Worm (Caenorhabditis elegans) whole organism, late embryonic: ENCODE results near the gene sqt-2.

Experiments
- C08G9.2 ChIP-seq: sonication (generic microtip); optimal IDR thresholded peaks from 2 replicates; lab custom pipeline; 2016; ENCODE audit warnings: mild to moderate bottlenecking, missing genetic modification characterization, moderate library complexity, missing compliant biosample characterization
- K02D7.2 ChIP-seq: sonication (generic microtip); optimal IDR thresholded peaks from 2 replicates; lab custom pipeline; 2017; ENCODE audit warnings: mild to moderate bottlenecking, missing genetic modification characterization, missing compliant biosample characterization
- Y22D7AL.16 ChIP-seq: sonication (generic microtip); optimal IDR thresholded peaks from 2 replicates; lab custom pipeline; 2016; ENCODE audit warnings: missing genetic modification characterization, missing compliant biosample characterization
- ceh-14 ChIP-seq: sonication (generic microtip); optimal IDR thresholded peaks from 2 replicates; lab custom pipeline; 2016; ENCODE audit warnings: missing genotype, missing genetic modification characterization, missing compliant biosample characterization
- ceh-19 ChIP-seq: fragments of 200-800 bp; sonication (Bioruptor generic); optimal IDR thresholded peaks from 2 replicates; lab custom pipeline; 2018; ENCODE audit warnings: mild to moderate bottlenecking, missing genetic modification characterization, missing compliant biosample characterization
- ceh-2 ChIP-seq: sonication (generic microtip); optimal IDR thresholded peaks from 2 replicates; lab custom pipeline; 2016; ENCODE audit warnings: missing genotype, missing genetic modification characterization, missing compliant biosample characterization
- ceh-22 ChIP-seq: sonication (generic microtip); optimal IDR thresholded peaks from 2 replicates; lab custom pipeline; 2017; ENCODE audit warnings: missing biosample characterization, missing genetic modification characterization
- ceh-30 ChIP-seq: fragments of 150-350 bp; optimal IDR thresholded peaks from 2 replicates; lab custom pipeline; 2014; ENCODE audit warnings: missing biosample characterization, missing genetic modification characterization
- ceh-45 ChIP-seq: fragments of 200-800 bp; sonication (Bioruptor generic); IDR thresholded peaks from 2 replicates; pipeline ENCODE4 v1.3.6; 2022; ENCODE audit warnings: missing genetic modification reagents, missing genetic modification characterization, missing compliant biosample characterization
- ceh-48 ChIP-seq: sonication (generic microtip); optimal IDR thresholded peaks from 2 replicates; lab custom pipeline; 2016; ENCODE audit warnings: missing genetic modification characterization, inconsistent platforms, missing compliant biosample characterization
- ceh-9 ChIP-seq: sonication (generic microtip); optimal IDR thresholded peaks from 2 replicates; lab custom pipeline; 2016; ENCODE audit warnings: mild to moderate bottlenecking, missing genetic modification characterization, inconsistent platforms, missing compliant biosample characterization
- dve-1 ChIP-seq: sonication (generic microtip); optimal IDR thresholded peaks from 2 replicates; lab custom pipeline; 2017; ENCODE audit warnings: antibody characterized with exemption, mild to moderate bottlenecking, missing genetic modification characterization, missing compliant biosample characterization
- elt-4 ChIP-seq: sonication (generic microtip); optimal IDR thresholded peaks from 2 replicates; lab custom pipeline; 2016; ENCODE audit warnings: missing genetic modification characterization, missing compliant biosample characterization
- eyg-1 ChIP-seq: sonication (generic microtip); optimal IDR thresholded peaks from 2 replicates; lab custom pipeline; 2016; ENCODE audit warnings: missing genotype, missing genetic modification characterization, missing compliant biosample characterization
- fax-1 ChIP-seq: sonication (generic microtip); optimal IDR thresholded peaks from 2 replicates; lab custom pipeline; 2016; ENCODE audit warnings: missing genotype, missing genetic modification characterization, missing compliant biosample characterization
- fkh-6 ChIP-seq: sonication (generic microtip); optimal IDR thresholded peaks from 2 replicates; lab custom pipeline; 2016; ENCODE audit warnings: missing genetic modification characterization, missing compliant biosample characterization
- gmeb-2 ChIP-seq: sonication (generic microtip); optimal IDR thresholded peaks from 2 replicates; lab custom pipeline; 2016; ENCODE audit warnings: missing genetic modification characterization, inconsistent platforms, missing compliant biosample characterization
- hlh-13 ChIP-seq: fragments of 200-800 bp; sonication (Bioruptor generic); optimal IDR thresholded peaks from 2 replicates; lab custom pipeline; 2018; ENCODE audit warnings: mild to moderate bottlenecking, missing genetic modification characterization, missing compliant biosample characterization
- hlh-15 ChIP-seq: sonication (generic microtip); optimal IDR thresholded peaks from 2 replicates; lab custom pipeline; 2016; ENCODE audit warnings: missing genetic modification characterization, missing compliant biosample characterization
- hlh-6 ChIP-seq: sonication (generic microtip); optimal IDR thresholded peaks from 2 replicates; lab custom pipeline; 2016; ENCODE audit warnings: missing genotype, missing genetic modification characterization, missing compliant biosample characterization
- hlh-8 ChIP-seq: sonication (generic microtip); optimal IDR thresholded peaks from 2 replicates; lab custom pipeline; 2016; ENCODE audit warnings: missing genotype, missing genetic modification characterization, missing compliant biosample characterization
- mec-3 ChIP-seq: sonication (generic microtip); optimal IDR thresholded peaks from 2 replicates; lab custom pipeline; 2016; ENCODE audit warnings: borderline replicate concordance, missing genetic modification characterization, missing compliant biosample characterization
- nfya-1 ChIP-seq: sonication (generic microtip); optimal IDR thresholded peaks from 2 replicates; lab custom pipeline; 2017; ENCODE audit warnings: missing genetic modification characterization, mild to moderate bottlenecking, missing compliant biosample characterization, antibody characterized with exemption, moderate library complexity
- nhr-11 ChIP-seq: fragments of 150-350 bp; optimal IDR thresholded peaks from 2 replicates; lab custom pipeline; 2014; ENCODE audit warnings: missing biosample characterization, missing genetic modification characterization
- odd-2 ChIP-seq: sonication (generic microtip); optimal IDR thresholded peaks from 2 replicates; lab custom pipeline; 2017; ENCODE audit warnings: antibody characterized with exemption, mild to moderate bottlenecking, missing genetic modification characterization, missing compliant biosample characterization
- pat-9 ChIP-seq: fragments of 200-800 bp; sonication (Bioruptor generic); optimal IDR thresholded peaks from 2 replicates; lab custom pipeline; 2018; ENCODE audit warnings: mild to moderate bottlenecking, missing genetic modification characterization, moderate library complexity, missing compliant biosample characterization
- pax-1 ChIP-seq: fragments of 150-350 bp; optimal IDR thresholded peaks from 2 replicates; lab custom pipeline; 2014; ENCODE audit warnings: missing biosample characterization, missing genetic modification characterization
- pros-1 ChIP-seq: fragments of 150-350 bp; optimal IDR thresholded peaks from 2 replicates; lab custom pipeline; 2014; ENCODE audit warnings: missing biosample characterization, missing genetic modification reagents, missing genetic modification characterization
- rnt-1 ChIP-seq: sonication (generic microtip); optimal IDR thresholded peaks from 2 replicates; lab custom pipeline; 2016; ENCODE audit warnings: missing genetic modification characterization, missing compliant biosample characterization
- sox-2 ChIP-seq: fragments of 200-800 bp; sonication (Bioruptor generic); IDR thresholded peaks from 2 replicates; pipeline ENCODE4 v1.3.6; 2022; ENCODE audit warnings: missing genetic modification reagents, missing genetic modification characterization, missing compliant biosample characterization
- sox-4 ChIP-seq: sonication (generic microtip); optimal IDR thresholded peaks from 2 replicates; lab custom pipeline; 2017; ENCODE audit warnings: mild to moderate bottlenecking, missing genetic modification characterization, inconsistent platforms, missing compliant biosample characterization
- tbx-2 ChIP-seq: sonication (generic microtip); optimal IDR thresholded peaks from 2 replicates; lab custom pipeline; 2016; ENCODE audit warnings: missing genetic modification characterization, missing compliant biosample characterization
- tbx-7 ChIP-seq: sonication (generic microtip); optimal IDR thresholded peaks from 2 replicates; lab custom pipeline; 2016; ENCODE audit warnings: missing genotype, missing genetic modification characterization, missing compliant biosample characterization
- ttx-3 ChIP-seq: sonication (generic microtip); optimal IDR thresholded peaks from 2 replicates; lab custom pipeline; 2016; ENCODE audit warnings: missing genetic modification reagents, missing genetic modification characterization, missing compliant biosample characterization
- unc-3 ChIP-seq, 2 experiments: fragments of 200-800 bp in 1 of 2; sonication (Bioruptor generic) in 1 of 2; sonication (generic microtip) in 1 of 2; conservative IDR thresholded peaks in 1 of 2; optimal IDR thresholded peaks in 1 of 2; 2 replicates each; pipeline versions ENCODE4 v1.3.6 to Lab custom; 2016 to 2022; ENCODE audit warnings: missing compliant biosample characterization in 2 of 2, missing genetic modification characterization in 2 of 2, missing genetic modification reagents in 1 of 2
- unc-42 ChIP-seq: sonication (generic microtip); optimal IDR thresholded peaks from 2 replicates; lab custom pipeline; 2016; ENCODE audit warnings: missing genotype, missing genetic modification characterization, missing compliant biosample characterization
- unc-55 ChIP-seq: sonication (generic microtip); optimal IDR thresholded peaks from 2 replicates; lab custom pipeline; 2017; ENCODE audit warnings: missing biosample characterization, missing genetic modification reagents, missing genetic modification characterization
- unc-86 ChIP-seq: sonication (generic microtip); optimal IDR thresholded peaks from 2 replicates; lab custom pipeline; 2016; ENCODE audit warnings: missing genetic modification characterization, missing compliant biosample characterization
- zip-5 ChIP-seq: sonication (generic microtip); optimal IDR thresholded peaks from 2 replicates; lab custom pipeline; 2016; ENCODE audit warnings: missing genetic modification characterization, missing compliant biosample characterization

Gene sqt-2

DNA sequence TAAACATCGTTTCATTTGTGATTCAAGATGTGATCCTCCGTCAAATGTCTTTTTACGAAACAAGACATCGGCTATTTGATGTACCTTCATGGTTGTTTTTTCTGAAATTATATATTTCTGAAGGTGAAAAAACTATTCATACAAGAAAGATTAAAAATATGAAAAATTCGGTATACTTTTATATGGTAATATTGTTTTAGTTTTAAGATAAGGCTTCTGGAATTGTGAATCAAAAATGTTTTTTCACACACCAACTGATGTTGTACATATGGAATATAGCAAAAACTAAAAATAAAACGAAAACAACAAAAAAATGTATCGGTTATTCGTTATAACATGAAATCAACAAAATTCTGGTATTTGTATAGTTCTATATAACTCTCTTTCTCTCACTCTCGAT lies 14.1 kb downstream of the sqt-2 start, which contains the start of gene F23F1.6:
F23F1.6 (minus strand) TSS at position 101 of the 400 bp plus-strand sequence.
- TF ChIP-seq unc-86 (tag; lab: Kevin White, UChicago) = no peak

DNA sequence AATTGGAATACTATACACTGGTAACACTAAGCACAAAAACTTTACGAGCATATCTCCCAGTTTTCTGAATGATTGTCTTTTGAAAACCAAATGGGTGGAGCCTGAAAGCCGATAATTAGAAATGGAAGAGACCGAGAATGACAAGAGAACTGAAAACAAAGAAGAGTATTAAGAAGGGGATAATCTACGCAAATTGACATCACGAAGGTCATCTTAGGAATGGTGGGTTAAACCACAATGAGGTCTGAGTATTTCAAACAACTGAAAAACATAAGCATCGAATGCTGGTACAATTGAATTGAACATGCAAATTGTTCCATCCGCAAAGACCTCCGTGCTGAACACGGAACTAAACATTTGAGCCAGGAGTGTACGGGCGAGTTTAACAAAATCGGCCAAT lies 16.3 kb downstream of the sqt-2 start, which contains the start of gene spp-24:
spp-24 (minus strand) TSS at position 101 of the 400 bp plus-strand sequence.
- no peak for TF ChIP-seq hlh-13 (GFP tag; lab: Kevin White, UChicago)
- TF ChIP-seq C08G9.2 (tag; lab: Kevin White, UChicago) = no peak
- no peak for TF ChIP-seq dve-1 (tag; lab: Kevin White, UChicago)
- TF ChIP-seq elt-4 (tag; lab: Kevin White, UChicago) = no peak
- no peak for TF ChIP-seq sox-4 (tag; lab: Kevin White, UChicago)
- no peak for TF ChIP-seq unc-55 (GFP tag; lab: Kevin White, UChicago)
- no peak for TF ChIP-seq ceh-14 (tag; lab: Kevin White, UChicago)
- no peak for TF ChIP-seq hlh-6
- no peak for TF ChIP-seq ttx-3
- TF ChIP-seq ceh-22 (tag; lab: Kevin White, UChicago) = no peak

DNA sequence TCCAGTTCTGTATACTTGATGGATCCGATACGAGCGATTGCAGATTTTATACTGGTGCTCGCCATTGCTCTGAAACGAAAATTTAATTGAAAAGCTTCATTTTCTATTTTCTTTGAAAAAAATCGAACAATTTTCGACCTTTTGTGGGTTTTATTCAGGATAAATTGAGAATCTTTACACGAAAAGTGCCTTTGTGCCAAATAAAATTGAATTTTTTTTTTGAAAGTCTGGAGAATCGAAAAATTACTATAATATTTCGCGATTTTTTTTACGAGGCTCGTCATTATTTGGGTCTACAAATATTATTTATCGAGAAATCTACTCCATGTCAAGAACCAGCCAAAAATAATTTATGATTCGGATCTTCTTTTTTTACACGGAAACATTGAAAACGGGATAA lies 18.8 kb downstream of the sqt-2 start, which contains the start of gene F23F1.10:
F23F1.10 (minus strand) TSS at position 69 of the 400 bp plus-strand sequence.
- no peak for TF ChIP-seq ceh-9 (tag; lab: Kevin White, UChicago)
- TF ChIP-seq Y22D7AL.16 (tag; lab: Kevin White, UChicago) = no peak
- no peak for TF ChIP-seq fax-1 (tag; lab: Kevin White, UChicago)
- no peak for TF ChIP-seq ceh-48
- TF ChIP-seq unc-42 (tag; lab: Kevin White, UChicago) = no peak
- no peak for TF ChIP-seq ceh-19 (GFP tag; lab: Kevin White, UChicago)
- TF ChIP-seq ceh-22 (tag; lab: Kevin White, UChicago) = no peak
- TF ChIP-seq nhr-11 (tag; lab: Kevin White, UChicago) = no peak
- TF ChIP-seq odd-2 = no peak
- TF ChIP-seq ceh-14 (tag; lab: Kevin White, UChicago) = no peak
- TF ChIP-seq pros-1 (tag; lab: Kevin White, UChicago) = no peak
- no peak for TF ChIP-seq mec-3
- no peak for TF ChIP-seq unc-3 (GFP tag; conservative IDR thresholded peaks at IDR 0.05; lab: Robert Waterston, UW)
- no peak for TF ChIP-seq unc-3 (tag; optimal IDR thresholded peaks at IDR 0.05; lab: Kevin White, UChicago)
- TF ChIP-seq ceh-45 (GFP tag; lab: Robert Waterston, UW) = no peak
- TF ChIP-seq tbx-2 = no peak
- TF ChIP-seq zip-5 (tag; lab: Kevin White, UChicago) = no peak
- TF ChIP-seq tbx-7 (tag; lab: Kevin White, UChicago) = no peak
- TF ChIP-seq pax-1 (tag; lab: Kevin White, UChicago) = no peak
- TF ChIP-seq, all 69 proteins: peak for 0

DNA sequence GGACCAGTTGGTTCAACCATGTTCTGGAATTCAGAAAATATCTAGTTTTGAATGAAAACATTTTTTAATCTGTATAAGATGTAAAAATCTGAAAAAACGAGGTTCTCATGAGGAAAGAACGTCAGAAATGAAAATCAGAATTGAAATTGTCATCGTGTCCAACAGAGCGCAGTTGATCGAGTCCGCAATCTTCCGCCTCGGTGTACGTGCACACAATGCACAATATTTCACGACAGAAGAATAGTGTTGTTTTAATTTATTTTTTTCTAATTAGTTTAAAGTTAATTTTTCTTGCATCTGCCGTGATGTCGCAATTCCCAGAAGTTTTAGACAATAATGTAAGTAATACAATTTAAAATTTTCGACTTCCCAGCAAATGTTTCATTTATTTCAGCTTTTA lies 20.5 kb downstream of the sqt-2 start, which contains the start of gene nfyc-1:
nfyc-1 (plus strand) TSS at position 268 of the 400 bp plus-strand sequence.
- peak; percentile 36 for TF ChIP-seq unc-55 (GFP tag; lab: Kevin White, UChicago)
- TF ChIP-seq ceh-14 (tag; lab: Kevin White, UChicago) = no peak
- peak; percentile 76 for TF ChIP-seq unc-42 (tag; lab: Kevin White, UChicago)
- peak; percentile 28 for TF ChIP-seq nfya-1

ce11 chrII:44740-45139 lies 21.6 kb downstream of the sqt-2 start, which contains the start of gene rpoa-49:
rpoa-49 (plus strand) TSS chrII:45040.
- TF ChIP-seq ceh-2 (tag; lab: Kevin White, UChicago) = no peak
- TF ChIP-seq ceh-45 (GFP tag; lab: Robert Waterston, UW) = no peak
- no peak for TF ChIP-seq tbx-2
- TF ChIP-seq fax-1 (tag; lab: Kevin White, UChicago) = no peak
- no peak for TF ChIP-seq sox-2 (GFP tag; lab: Robert Waterston, UW)
- no peak for TF ChIP-seq unc-86 (tag; lab: Kevin White, UChicago)
- no peak for TF ChIP-seq hlh-15
- no peak for TF ChIP-seq K02D7.2 (tag; lab: Kevin White, UChicago)
- no peak for TF ChIP-seq rnt-1 (tag; lab: Kevin White, UChicago)
- no peak for TF ChIP-seq gmeb-2
- TF ChIP-seq pat-9 (tag; lab: Kevin White, UChicago) = no peak
- no peak for TF ChIP-seq fkh-6 (tag; lab: Kevin White, UChicago)
- no peak for TF ChIP-seq unc-42 (tag; lab: Kevin White, UChicago)
- no peak for TF ChIP-seq ceh-48
- TF ChIP-seq hlh-8 = no peak
- no peak for TF ChIP-seq nhr-11 (tag; lab: Kevin White, UChicago)
- no peak for TF ChIP-seq ceh-30
- TF ChIP-seq odd-2 = no peak
- no peak for TF ChIP-seq eyg-1 (tag; lab: Kevin White, UChicago)
